Worm (Caenorhabditis elegans) whole organism, young adult: ENCODE measurements around the gene C35B1.7.

ENCODE experiments used
- D2030.7 ChIP-seq: fragments of 200-800 bp; sonication (Bioruptor generic); IDR thresholded peaks from 2 replicates; pipeline ENCODE4 v1.3.6; 2022; ENCODE audit warnings: missing genetic modification reagents, missing genetic modification characterization, missing compliant biosample characterization
- F10E7.11 ChIP-seq: sonication (generic microtip); optimal IDR thresholded peaks from 2 replicates; lab custom pipeline; 2017; ENCODE audit warnings: mild to moderate bottlenecking, missing genetic modification characterization, moderate library complexity, missing compliant biosample characterization
- F52B5.7 ChIP-seq: sonication (generic microtip); optimal IDR thresholded peaks from 2 replicates; lab custom pipeline; 2016; ENCODE audit warnings: mild to moderate bottlenecking, missing genetic modification characterization, missing compliant biosample characterization
- F57A8.1 ChIP-seq: fragments of 200-800 bp; sonication (Bioruptor generic); optimal IDR thresholded peaks from 2 replicates; lab custom pipeline; 2018; ENCODE audit warnings: mild to moderate bottlenecking, missing genetic modification characterization, moderate library complexity, missing compliant biosample characterization
- K11D2.4 ChIP-seq: fragments of 200-800 bp; sonication (Bioruptor generic); IDR thresholded peaks from 2 replicates; pipeline ENCODE4 v1.3.6; 2022; ENCODE audit warnings: missing genetic modification reagents, missing genetic modification characterization, missing compliant biosample characterization
- K12H6.12 ChIP-seq: fragments of 200-800 bp; sonication (Bioruptor generic); optimal IDR thresholded peaks from 2 replicates; lab custom pipeline; 2018; ENCODE audit warnings: mild to moderate bottlenecking, missing genetic modification characterization, missing compliant biosample characterization
- akir-1 ChIP-seq: fragments of 200-800 bp; sonication (Bioruptor generic); optimal IDR thresholded peaks from 2 replicates; lab custom pipeline; 2018; ENCODE audit warnings: mild to moderate bottlenecking, missing genetic modification characterization, moderate library complexity, missing compliant biosample characterization
- athp-1 ChIP-seq: sonication (generic microtip); optimal IDR thresholded peaks from 2 replicates; lab custom pipeline; 2017; ENCODE audit warnings: mild to moderate bottlenecking, missing genetic modification characterization, missing compliant biosample characterization
- ceh-27 ChIP-seq: fragments of 200-800 bp; sonication (Bioruptor generic); optimal IDR thresholded peaks from 2 replicates; lab custom pipeline; 2018; ENCODE audit warnings: mild to moderate bottlenecking, missing genetic modification characterization, moderate library complexity, missing compliant biosample characterization
- die-1 ChIP-seq: sonication (generic microtip); optimal IDR thresholded peaks from 2 replicates; lab custom pipeline; 2016; ENCODE audit warnings: missing genotype, mild to moderate bottlenecking, missing genetic modification characterization, missing compliant biosample characterization
- dox-1 ChIP-seq: fragments of 200-800 bp; sonication (Bioruptor generic); IDR thresholded peaks from 2 replicates; pipeline ENCODE4 v1.3.6; 2022; ENCODE audit warnings: missing genetic modification reagents, missing genetic modification characterization, missing compliant biosample characterization
- efl-1 ChIP-seq: fragments of 150-350 bp; optimal IDR thresholded peaks from 2 replicates; lab custom pipeline; 2014; ENCODE audit warnings: missing biosample characterization, missing genetic modification reagents, missing genetic modification characterization
- egl-18 ChIP-seq: fragments of 200-800 bp; sonication (Bioruptor generic); IDR thresholded peaks from 2 replicates; pipeline ENCODE4 v1.3.6; 2022; ENCODE audit warnings: missing genetic modification reagents, missing genetic modification characterization, missing compliant biosample characterization
- egrh-3 ChIP-seq: fragments of 200-800 bp; sonication (Bioruptor generic); IDR thresholded peaks from 2 replicates; pipeline ENCODE4 v1.3.6; 2022; ENCODE audit warnings: missing genetic modification reagents, missing genetic modification characterization, missing compliant biosample characterization
- hmg-1.2 ChIP-seq: fragments of 200-800 bp; sonication (Bioruptor generic); IDR thresholded peaks from 2 replicates; pipeline ENCODE4 v1.3.6; 2022; ENCODE audit warnings: missing genetic modification reagents, missing genetic modification characterization, missing compliant biosample characterization
- hrde-1 ChIP-seq: sonication (generic microtip); optimal IDR thresholded peaks from 2 replicates; lab custom pipeline; 2016; ENCODE audit warnings: missing genetic modification characterization, mild to moderate bottlenecking, missing compliant biosample characterization, moderate library complexity, missing genotype, missing genetic modification reagents, borderline replicate concordance
- let-607 ChIP-seq, 2 experiments: fragments of 200-800 bp in 1 of 2; sonication (Bioruptor generic) in 1 of 2; sonication (generic microtip) in 1 of 2; optimal IDR thresholded peaks; 2 replicates each; lab custom pipeline; 2016 to 2018; ENCODE audit warnings: mild to moderate bottlenecking in 2 of 2, missing compliant biosample characterization in 2 of 2, missing genetic modification characterization in 2 of 2, moderate library complexity in 2 of 2, missing genotype in 1 of 2
- lin-35 ChIP-seq, 3 experiments: fragments of 150-350 bp in 2 of 3; sonication (generic microtip) in 1 of 3; optimal IDR thresholded peaks; 2 replicates each; lab custom pipeline; 2014 to 2018; ENCODE audit warnings: missing biosample characterization in 3 of 3, missing genetic modification characterization in 3 of 3, missing genetic modification reagents in 3 of 3
- lir-1 ChIP-seq: fragments of 200-800 bp; sonication (Bioruptor generic); conservative IDR thresholded peaks from 2 replicates; pipeline ENCODE4 v1.3.6; 2022; ENCODE audit warnings: missing genetic modification reagents, missing genetic modification characterization, missing compliant biosample characterization
- lsl-1 ChIP-seq: fragments of 200-800 bp; sonication (Bioruptor generic); optimal IDR thresholded peaks from 2 replicates; lab custom pipeline; 2018; ENCODE audit warnings: mild to moderate bottlenecking, missing genetic modification characterization, moderate library complexity, missing compliant biosample characterization
- lsy-27 ChIP-seq: sonication (generic microtip); optimal IDR thresholded peaks from 2 replicates; lab custom pipeline; 2017; ENCODE audit warnings: missing genetic modification characterization, mild to moderate bottlenecking, missing compliant biosample characterization, antibody characterized with exemption, missing genotype, borderline replicate concordance; ENCODE audit not compliant: insufficient read depth
- madf-10 ChIP-seq: sonication (generic microtip); optimal IDR thresholded peaks from 2 replicates; lab custom pipeline; 2016; ENCODE audit warnings: mild to moderate bottlenecking, missing genetic modification characterization, missing compliant biosample characterization
- madf-6 ChIP-seq: fragments of 200-800 bp; sonication (Bioruptor generic); IDR thresholded peaks from 2 replicates; pipeline ENCODE4 v1.3.6; 2022; ENCODE audit warnings: missing genetic modification reagents, missing genetic modification characterization, missing compliant biosample characterization
- mes-4 ChIP-seq: sonication (generic microtip); optimal IDR thresholded peaks from 2 replicates; lab custom pipeline; 2016; ENCODE audit warnings: missing genotype, missing genetic modification characterization, missing compliant biosample characterization
- mxl-1 ChIP-seq: sonication (generic microtip); optimal IDR thresholded peaks from 2 replicates; lab custom pipeline; 2016; ENCODE audit warnings: missing genetic modification characterization, missing compliant biosample characterization
- nhr-27 ChIP-seq: fragments of 200-800 bp; sonication (Bioruptor generic); optimal IDR thresholded peaks from 2 replicates; lab custom pipeline; 2018; ENCODE audit warnings: mild to moderate bottlenecking, missing genetic modification characterization, moderate library complexity, missing compliant biosample characterization
- pbrm-1 ChIP-seq: fragments of 200-800 bp; sonication (Bioruptor generic); IDR thresholded peaks from 2 replicates; pipeline ENCODE4 v1.3.6; 2022; ENCODE audit warnings: missing genetic modification reagents, missing genetic modification characterization, missing compliant biosample characterization
- pha-4 ChIP-seq: fragments of 150-350 bp; sonication (generic microtip); optimal IDR thresholded peaks from 2 replicates; lab custom pipeline; 2014; ENCODE audit warnings: missing biosample characterization, missing genetic modification reagents, missing genetic modification characterization
- sdz-38 ChIP-seq: sonication (generic microtip); optimal IDR thresholded peaks from 2 replicates; lab custom pipeline; 2016; ENCODE audit warnings: missing genotype, missing genetic modification characterization, missing compliant biosample characterization
- sea-2 ChIP-seq: fragments of 200-800 bp; sonication (Bioruptor generic); IDR thresholded peaks from 2 replicates; pipeline ENCODE4 v1.3.6; 2022; ENCODE audit warnings: missing genetic modification characterization, missing compliant biosample characterization
- snpc-1.3 ChIP-seq: sonication (generic microtip); optimal IDR thresholded peaks from 2 replicates; lab custom pipeline; 2017; ENCODE audit warnings: missing genetic modification characterization, mild to moderate bottlenecking, missing compliant biosample characterization, antibody characterized with exemption, moderate library complexity, missing genotype, missing genetic modification reagents; ENCODE audit not compliant: insufficient read depth
- snpc-4 ChIP-seq, 5 experiments: fragments of 150-350 bp in 1 of 5; sonication (generic microtip) in 4 of 5; optimal IDR thresholded peaks; 2 replicates each; lab custom pipeline; 2014 to 2018; ENCODE audit warnings: missing genetic modification characterization in 5 of 5, missing biosample characterization in 3 of 5, antibody characterized with exemption in 2 of 5, mild to moderate bottlenecking in 2 of 5, missing compliant biosample characterization in 2 of 5, missing genotype in 2 of 5, moderate library complexity in 2 of 5, missing genetic modification reagents in 1 of 5
- tbp1 ChIP-seq: fragments of 200-800 bp; sonication (Bioruptor generic); optimal IDR thresholded peaks from 2 replicates; lab custom pipeline; 2018; ENCODE audit warnings: mild to moderate bottlenecking, missing genetic modification characterization, missing compliant biosample characterization
- tbx-9 ChIP-seq: sonication (generic microtip); optimal IDR thresholded peaks from 2 replicates; lab custom pipeline; 2016; ENCODE audit warnings: borderline replicate concordance, missing genetic modification characterization, inconsistent platforms, missing compliant biosample characterization
- zfh-2 ChIP-seq: fragments of 200-800 bp; sonication (Bioruptor generic); conservative IDR thresholded peaks from 2 replicates; pipeline ENCODE4 v1.3.6; 2022; ENCODE audit warnings: missing genetic modification reagents, missing genetic modification characterization, missing compliant biosample characterization
- ztf-3 ChIP-seq: fragments of 200-800 bp; sonication (Bioruptor generic); optimal IDR thresholded peaks from 2 replicates; lab custom pipeline; 2018; ENCODE audit warnings: mild to moderate bottlenecking, missing genetic modification characterization, missing compliant biosample characterization

Gene C35B1.7

ce11 chrIV:4135744-4136143 is 26.9 kb downstream of the C35B1.7 start, which contains the start of gene F49F1.17:
Gene F49F1.17, minus strand, starts transcription at chrIV:4135844.
- TF ChIP-seq lsy-27 (tag; lab: Kevin White, UChicago) (no peak), zfh-2 (no peak), pbrm-1 (no peak), ceh-27 (no peak), D2030.7 (GFP tag; lab: Robert Waterston, UW) (no peak), madf-6 (GFP tag; lab: Robert Waterston, UW) (no peak), hrde-1 (no peak), nhr-27 (tag; lab: Kevin White, UChicago) (no peak), efl-1 (no peak), F52B5.7 (tag; lab: Kevin White, UChicago) (no peak), K11D2.4 (GFP tag; lab: Robert Waterston, UW) (no peak), K12H6.12 (tag; lab: Kevin White, UChicago) (no peak), lsl-1 (GFP tag; lab: Kevin White, UChicago) (no peak), lir-1 (GFP tag; lab: Robert Waterston, UW) (no peak), mes-4 (tag; lab: Kevin White, UChicago) (no peak), let-607 (tag; optimal IDR thresholded peaks at IDR 0.05; lab: Kevin White, UChicago) (no peak), F10E7.11 (tag; lab: Kevin White, UChicago) (no peak), egrh-3 (no peak), die-1 (tag; lab: Kevin White, UChicago) (no peak)

- TF ChIP-seq sdz-38 (tag; lab: Kevin White, UChicago) (no peak), tbx-9 (tag; lab: Kevin White, UChicago) (no peak)
- TF ChIP-seq, all 124 proteins: peak for 0
Measured at ce11 chrIV:4137472-4137871, 28.6 kb downstream of the C35B1.7 start, which contains the start of gene F49F1.9. Gene F49F1.9, minus strand, starts transcription at chrIV:4137572.

ce11 chrIV:4139022-4139421 is 30.2 kb downstream of the C35B1.7 start, which contains the start of gene F49F1.10:
Gene F49F1.10, minus strand, starts transcription at chrIV:4139122.
- TF ChIP-seq F57A8.1 (GFP tag; lab: Kevin White, UChicago) (no peak), tbx-9 (tag; lab: Kevin White, UChicago) (no peak), tbp1 (GFP tag; lab: Kevin White, UChicago) (no peak), let-607 (tag; optimal IDR thresholded peaks at IDR 0.05; lab: Kevin White, UChicago) (no peak), hmg-1.2 (GFP tag; lab: Robert Waterston, UW) (no peak), egl-18 (GFP tag; lab: Robert Waterston, UW) (no peak), lin-35 (GFP tag; optimal IDR thresholded peaks at IDR 0.05; lab: Kevin White, UChicago) (no peak), die-1 (tag; lab: Kevin White, UChicago) (no peak), ztf-3 (no peak), athp-1 (tag; lab: Kevin White, UChicago) (no peak), akir-1 (GFP tag; lab: Kevin White, UChicago) (no peak), mxl-1 (tag; lab: Kevin White, UChicago) (no peak), snpc-1.3 (no peak), madf-10 (tag; lab: Kevin White, UChicago) (no peak), dox-1 (GFP tag; lab: Robert Waterston, UW) (no peak), snpc-4 (GFP tag; optimal IDR thresholded peaks at IDR 0.05; lab: Kevin White, UChicago) (no peak), snpc-4 (tag; optimal IDR thresholded peaks at IDR 0.05; lab: Kevin White, UChicago) (no peak), sea-2 (no peak), pha-4 (tag; lab: Kevin White, UChicago) (no peak), K12H6.12 (tag; lab: Kevin White, UChicago) (no peak)
